Worm (Caenorhabditis elegans) whole organism, L2 larva: Measurements from ENCODE around the gene ZK1290.13.
A peak's percentile ranks its signal among the peaks of the same experiment; 100 is the strongest.

ENCODE experiments used
- C34F6.9 ChIP-seq: fragments of 150-350 bp; optimal IDR thresholded peaks from 2 replicates; lab custom pipeline; 2014; ENCODE audit warnings: missing biosample characterization, missing genetic modification characterization
- F13H6.1 ChIP-seq: sonication (generic microtip); optimal IDR thresholded peaks from 2 replicates; lab custom pipeline; 2016; ENCODE audit warnings: missing genetic modification characterization, missing compliant biosample characterization
- R02D3.7 ChIP-seq: fragments of 150-350 bp; optimal IDR thresholded peaks from 2 replicates; lab custom pipeline; 2014; ENCODE audit warnings: missing biosample characterization, missing genetic modification characterization
- Y55F3AM.14 ChIP-seq: fragments of 200-800 bp; sonication (Bioruptor generic); optimal IDR thresholded peaks from 2 replicates; lab custom pipeline; 2018; ENCODE audit warnings: mild to moderate bottlenecking, missing genetic modification characterization, missing compliant biosample characterization
- ZK546.5 ChIP-seq: sonication (generic microtip); optimal IDR thresholded peaks from 2 replicates; lab custom pipeline; 2017; ENCODE audit warnings: missing biosample characterization, missing genetic modification characterization
- alr-1 ChIP-seq: fragments of 150-350 bp; optimal IDR thresholded peaks from 2 replicates; lab custom pipeline; 2014; ENCODE audit warnings: missing biosample characterization, missing genetic modification characterization
- ama-1 ChIP-seq: fragments of 150-350 bp; optimal IDR thresholded peaks from 2 replicates; lab custom pipeline; 2018; ENCODE audit warnings: inconsistent platforms
- blmp-1 ChIP-seq: sonication (generic microtip); optimal IDR thresholded peaks from 2 replicates; lab custom pipeline; 2017; ENCODE audit warnings: missing genetic modification characterization, mild to moderate bottlenecking, missing compliant biosample characterization, antibody characterized with exemption, moderate library complexity; ENCODE audit not compliant: insufficient read depth
- ceh-16 ChIP-seq: fragments of 150-350 bp; optimal IDR thresholded peaks from 2 replicates; lab custom pipeline; 2014; ENCODE audit warnings: missing biosample characterization, missing genetic modification characterization
- ceh-82 ChIP-seq: fragments of 150-350 bp; optimal IDR thresholded peaks from 2 replicates; lab custom pipeline; 2014; ENCODE audit warnings: missing biosample characterization, missing genetic modification characterization
- crh-2 ChIP-seq: sonication (generic microtip); optimal IDR thresholded peaks from 2 replicates; lab custom pipeline; 2017; ENCODE audit warnings: missing biosample characterization, missing genetic modification characterization
- dmd-4 ChIP-seq: sonication (generic microtip); optimal IDR thresholded peaks from 2 replicates; lab custom pipeline; 2017; ENCODE audit warnings: missing biosample characterization, missing genetic modification characterization
- egl-27 ChIP-seq: sonication (generic microtip); optimal IDR thresholded peaks from 3 replicates; lab custom pipeline; 2017; ENCODE audit warnings: missing biosample characterization, missing genetic modification reagents, missing genetic modification characterization
- elt-1 ChIP-seq: fragments of 150-350 bp; optimal IDR thresholded peaks from 2 replicates; lab custom pipeline; 2014; ENCODE audit warnings: missing biosample characterization, missing genetic modification characterization
- elt-3 ChIP-seq: sonication (generic microtip); optimal IDR thresholded peaks from 2 replicates; lab custom pipeline; 2017; ENCODE audit warnings: missing biosample characterization, missing genetic modification characterization
- fos-1 ChIP-seq: fragments of 150-350 bp; optimal IDR thresholded peaks from 2 replicates; lab custom pipeline; 2014; ENCODE audit warnings: missing biosample characterization, missing genetic modification characterization
- gmeb-1 ChIP-seq: fragments of 150-350 bp; optimal IDR thresholded peaks from 2 replicates; lab custom pipeline; 2014; ENCODE audit warnings: missing biosample characterization, missing genetic modification characterization
- lin-11 ChIP-seq: fragments of 150-350 bp; sonication (generic microtip); optimal IDR thresholded peaks from 2 replicates; lab custom pipeline; 2014; ENCODE audit warnings: missing biosample characterization, missing genetic modification characterization, inconsistent platforms, mixed read lengths
- lin-39 ChIP-seq: fragments of 150-350 bp; optimal IDR thresholded peaks from 2 replicates; lab custom pipeline; 2014; ENCODE audit warnings: missing biosample characterization, missing genetic modification reagents, missing genetic modification characterization
- lsy-2 ChIP-seq, 2 experiments: fragments of 150-350 bp in 1 of 2; sonication (generic microtip) in 1 of 2; optimal IDR thresholded peaks; 2 replicates each; lab custom pipeline; 2014 to 2017; ENCODE audit warnings: missing biosample characterization in 2 of 2, missing genetic modification characterization in 2 of 2
- mab-5 ChIP-seq: fragments of 150-350 bp; optimal IDR thresholded peaks from 2 replicates; lab custom pipeline; 2014; ENCODE audit warnings: missing biosample characterization, missing genetic modification characterization
- mbf-1 ChIP-seq: sonication (generic microtip); optimal IDR thresholded peaks from 2 replicates; lab custom pipeline; 2017; ENCODE audit warnings: missing biosample characterization, missing genetic modification characterization
- mdl-1 ChIP-seq, 2 experiments: fragments of 150-350 bp in 1 of 2; sonication (generic microtip) in 1 of 2; optimal IDR thresholded peaks; 2 replicates each; lab custom pipeline; 2017; ENCODE audit warnings: missing biosample characterization in 2 of 2, missing genetic modification characterization in 2 of 2
- nhr-10 ChIP-seq: sonication (generic microtip); optimal IDR thresholded peaks from 2 replicates; lab custom pipeline; 2017; ENCODE audit warnings: missing biosample characterization, missing genetic modification characterization
- nhr-129 ChIP-seq: fragments of 150-350 bp; optimal IDR thresholded peaks from 2 replicates; lab custom pipeline; 2014; ENCODE audit warnings: missing biosample characterization, missing genetic modification characterization
- nhr-21 ChIP-seq: fragments of 150-350 bp; optimal IDR thresholded peaks from 2 replicates; lab custom pipeline; 2014; ENCODE audit warnings: missing biosample characterization, missing genetic modification characterization
- nhr-23 ChIP-seq: fragments of 150-350 bp; optimal IDR thresholded peaks from 2 replicates; lab custom pipeline; 2014; ENCODE audit warnings: missing biosample characterization, missing genetic modification reagents, missing genetic modification characterization
- nhr-237 ChIP-seq: fragments of 150-350 bp; optimal IDR thresholded peaks from 2 replicates; lab custom pipeline; 2014; ENCODE audit warnings: missing biosample characterization, missing genetic modification characterization
- nhr-25 ChIP-seq: fragments of 150-350 bp; sonication (generic microtip); optimal IDR thresholded peaks from 3 replicates; lab custom pipeline; 2014; ENCODE audit warnings: missing biosample characterization, missing genetic modification characterization
- nhr-6 ChIP-seq: fragments of 150-350 bp; optimal IDR thresholded peaks from 2 replicates; lab custom pipeline; 2014; ENCODE audit warnings: missing biosample characterization, missing genetic modification characterization
- nhr-77 ChIP-seq: fragments of 150-350 bp; optimal IDR thresholded peaks from 2 replicates; lab custom pipeline; 2014; ENCODE audit warnings: missing biosample characterization, missing genetic modification characterization
- peb-1 ChIP-seq: fragments of 150-350 bp; optimal IDR thresholded peaks from 2 replicates; lab custom pipeline; 2014; ENCODE audit warnings: missing biosample characterization, missing genetic modification characterization
- sem-4 ChIP-seq: fragments of 150-350 bp; optimal IDR thresholded peaks from 2 replicates; lab custom pipeline; 2014; ENCODE audit warnings: missing biosample characterization, missing genetic modification reagents, missing genetic modification characterization
- skn-1 ChIP-seq: sonication (generic microtip); optimal IDR thresholded peaks from 2 replicates; lab custom pipeline; 2017; ENCODE audit warnings: missing biosample characterization, missing genetic modification characterization
- sma-9 ChIP-seq, 2 experiments: fragments of 150-350 bp in 1 of 2; sonication (generic microtip) in 1 of 2; optimal IDR thresholded peaks; 2 replicates each; lab custom pipeline; 2014 to 2016; ENCODE audit warnings: missing genetic modification characterization in 2 of 2, mild to moderate bottlenecking in 1 of 2, missing biosample characterization in 1 of 2, missing compliant biosample characterization in 1 of 2, missing genetic modification reagents in 1 of 2, moderate library complexity in 1 of 2
- snpc-4 ChIP-seq: fragments of 150-350 bp; optimal IDR thresholded peaks from 2 replicates; lab custom pipeline; 2014; ENCODE audit warnings: missing biosample characterization, missing genetic modification characterization
- unc-39 ChIP-seq: fragments of 150-350 bp; optimal IDR thresholded peaks from 2 replicates; lab custom pipeline; 2014; ENCODE audit warnings: missing biosample characterization, missing genetic modification characterization
- unc-55 ChIP-seq: fragments of 150-350 bp; sonication (generic microtip); optimal IDR thresholded peaks from 3 replicates; lab custom pipeline; 2014; ENCODE audit warnings: missing biosample characterization, missing genetic modification reagents, missing genetic modification characterization
- unc-62 ChIP-seq: fragments of 150-350 bp; optimal IDR thresholded peaks from 2 replicates; lab custom pipeline; 2014; ENCODE audit warnings: missing biosample characterization, missing genetic modification reagents, missing genetic modification characterization
- zag-1 ChIP-seq: fragments of 150-350 bp; optimal IDR thresholded peaks from 2 replicates; lab custom pipeline; 2014; ENCODE audit warnings: missing biosample characterization, missing genetic modification characterization
- ztf-1 ChIP-seq: fragments of 200-800 bp; sonication (Bioruptor generic); conservative IDR thresholded peaks from 2 replicates; pipeline ENCODE4 v1.3.6; 2022; ENCODE audit warnings: missing genetic modification characterization, missing compliant biosample characterization
- ztf-4 ChIP-seq: fragments of 150-350 bp; optimal IDR thresholded peaks from 2 replicates; lab custom pipeline; 2014; ENCODE audit warnings: missing biosample characterization, missing genetic modification characterization

ZK1290.13 gene

DNA sequence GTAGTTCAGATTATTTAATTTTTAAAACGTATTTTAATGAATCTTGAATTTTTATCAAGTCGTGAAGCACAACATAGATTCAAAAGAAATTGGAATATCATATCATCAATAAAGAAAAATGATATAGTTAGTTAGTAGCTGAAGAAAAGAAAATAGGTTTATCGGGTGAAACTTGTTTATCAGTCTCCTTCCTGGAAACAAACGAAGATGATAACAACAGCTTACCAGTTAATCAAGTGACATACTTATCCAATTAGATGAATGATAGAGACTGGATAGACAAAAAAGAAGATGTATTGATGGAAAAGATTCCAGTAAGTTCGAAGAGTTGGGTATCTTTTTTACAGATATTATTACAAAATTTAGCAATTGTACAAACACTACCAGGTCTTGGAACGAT, 8.1 kb downstream of the ZK1290.13 start:
- TF ChIP-seq C34F6.9 (tag; lab: Kevin White, UChicago) (no peak), mbf-1 (no peak), gmeb-1 (tag; lab: Kevin White, UChicago) (no peak), ceh-16 (tag; lab: Kevin White, UChicago) (no peak), nhr-129 (tag; lab: Kevin White, UChicago) (no peak), zag-1 (tag; lab: Kevin White, UChicago) (no peak), mab-5 (tag; lab: Kevin White, UChicago) (no peak), lsy-2 (tag; optimal IDR thresholded peaks at IDR 0.05; lab: Kevin White, UChicago) (no peak), sma-9 (GFP tag; optimal IDR thresholded peaks at IDR 0.05; lab: Kevin White, UChicago) (no peak), sma-9 (tag; optimal IDR thresholded peaks at IDR 0.05; lab: Kevin White, UChicago) (no peak), elt-1 (tag; lab: Kevin White, UChicago) (no peak), nhr-25 (tag; lab: Kevin White, UChicago) (no peak), nhr-21 (tag; lab: Kevin White, UChicago) (no peak), peb-1 (no peak)
- TF ChIP-seq, all 48 proteins: peak for 0

DNA sequence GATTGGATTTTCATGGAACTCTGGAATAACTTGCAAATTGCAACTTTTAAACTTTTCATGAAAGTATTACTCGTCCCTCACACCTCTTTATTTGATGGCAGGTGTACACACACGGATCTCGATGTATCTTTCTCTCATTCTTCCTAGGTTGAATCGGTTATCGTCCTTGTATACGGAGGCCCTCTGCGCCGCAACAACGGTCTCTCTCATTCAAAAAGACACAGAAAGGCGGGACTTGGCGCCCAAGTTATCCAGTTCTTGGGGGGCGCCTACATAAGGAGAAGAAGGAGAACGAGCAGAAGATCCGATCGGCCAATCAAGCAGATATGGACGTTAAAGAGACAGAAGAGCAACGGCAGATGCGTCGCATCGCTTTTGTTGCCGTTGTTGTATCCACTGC, 9.0 kb downstream of the ZK1290.13 start, which contains the start of gene rol-8:
TSS of gene rol-8 (plus strand) at position 301 of the 400 bp plus-strand sequence.
- no peak for TF ChIP-seq dmd-4 (tag; lab: Kevin White, UChicago)
- TF ChIP-seq F13H6.1 (tag; lab: Kevin White, UChicago), result no peak
- no peak for TF ChIP-seq lin-11
- no peak for TF ChIP-seq nhr-10 (tag; lab: Kevin White, UChicago)
- no peak for TF ChIP-seq alr-1 (tag; lab: Kevin White, UChicago)
- no peak for TF ChIP-seq nhr-237 (tag; lab: Kevin White, UChicago)
- no peak for TF ChIP-seq egl-27
- no peak for TF ChIP-seq peb-1
- no peak for TF ChIP-seq sem-4
- TF ChIP-seq snpc-4 (tag; lab: Kevin White, UChicago), result no peak
- TF ChIP-seq ceh-82 (tag; lab: Kevin White, UChicago), result no peak
- no peak for TF ChIP-seq ZK546.5 (tag; lab: Kevin White, UChicago)
- no peak for TF ChIP-seq mdl-1 (tag; optimal IDR thresholded peaks at IDR 0.05; lab: Kevin White, UChicago)
- TF ChIP-seq elt-1 (tag; lab: Kevin White, UChicago), result no peak
- TF ChIP-seq elt-3 (tag; lab: Kevin White, UChicago), result no peak
- TF ChIP-seq nhr-25 (tag; lab: Kevin White, UChicago), result no peak
- no peak for TF ChIP-seq sma-9 (GFP tag; optimal IDR thresholded peaks at IDR 0.05; lab: Kevin White, UChicago)
- no peak for TF ChIP-seq sma-9 (tag; optimal IDR thresholded peaks at IDR 0.05; lab: Kevin White, UChicago)
- TF ChIP-seq nhr-21 (tag; lab: Kevin White, UChicago), result no peak
- no peak for TF ChIP-seq nhr-77 (tag; lab: Kevin White, UChicago)
- TF ChIP-seq Y55F3AM.14 (GFP tag; lab: Kevin White, UChicago), result no peak

DNA sequence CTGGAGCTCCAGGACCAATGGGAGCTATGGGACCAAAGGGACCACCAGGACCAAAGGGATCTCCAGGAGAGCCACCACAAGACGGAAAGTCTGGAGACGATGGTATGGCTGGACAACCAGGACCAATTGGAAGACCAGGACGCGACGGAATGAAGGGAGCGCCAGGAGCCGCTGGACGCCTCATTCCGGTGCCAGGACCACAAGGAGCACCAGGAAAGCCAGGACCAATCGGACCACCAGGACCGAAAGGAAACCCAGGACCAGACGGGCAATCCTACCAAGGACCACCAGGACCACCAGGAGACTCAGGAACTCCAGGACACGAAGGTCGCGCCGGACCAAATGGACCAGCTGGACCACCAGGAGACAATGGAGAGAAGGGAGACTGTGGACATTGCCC, 10.0 kb downstream of the ZK1290.13 start:
- TF ChIP-seq nhr-6 (tag; lab: Kevin White, UChicago) (no peak), C34F6.9 (tag; lab: Kevin White, UChicago) (no peak), unc-39 (tag; lab: Kevin White, UChicago) (no peak), mbf-1 (no peak), lsy-2 (tag; optimal IDR thresholded peaks at IDR 0.05; lab: Kevin White, UChicago) (no peak), ama-1 (no peak), sma-9 (GFP tag; optimal IDR thresholded peaks at IDR 0.05; lab: Kevin White, UChicago) (no peak), sma-9 (tag; optimal IDR thresholded peaks at IDR 0.05; lab: Kevin White, UChicago) (no peak), lin-39 (no peak), ztf-1 (GFP tag; lab: Robert Waterston, UW) (no peak)

DNA sequence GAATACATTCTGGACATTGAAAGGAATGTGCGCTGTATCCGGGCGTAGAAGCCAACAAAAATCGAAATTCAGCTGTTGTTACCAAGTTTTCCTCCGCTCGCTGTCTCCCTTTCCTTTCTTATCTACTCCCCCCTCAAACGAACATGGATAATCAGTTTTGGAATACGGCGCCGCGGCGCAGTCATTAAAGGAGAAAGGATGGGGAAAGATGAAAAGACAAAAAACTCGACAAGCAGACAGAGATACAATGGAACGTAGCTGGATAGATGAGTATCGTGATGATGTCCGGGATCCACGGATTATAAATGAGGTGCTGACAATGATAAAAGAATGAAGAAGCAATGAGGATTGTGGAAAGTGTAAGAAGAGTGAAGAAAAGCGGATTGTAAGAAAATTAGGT, 10.6 kb downstream of the ZK1290.13 start:
- TF ChIP-seq blmp-1 (tag; lab: Kevin White, UChicago) (peak; percentile 5), nhr-6 (tag; lab: Kevin White, UChicago) (no peak), fos-1 (tag; lab: Kevin White, UChicago) (peak; percentile 7), unc-62 (GFP tag; lab: Kevin White, UChicago) (no peak), nhr-25 (tag; lab: Kevin White, UChicago) (no peak), elt-1 (tag; lab: Kevin White, UChicago) (no peak), C34F6.9 (tag; lab: Kevin White, UChicago) (no peak), mab-5 (tag; lab: Kevin White, UChicago) (no peak), zag-1 (tag; lab: Kevin White, UChicago) (no peak), Y55F3AM.14 (GFP tag; lab: Kevin White, UChicago) (no peak), nhr-129 (tag; lab: Kevin White, UChicago) (no peak), F13H6.1 (tag; lab: Kevin White, UChicago) (no peak), nhr-77 (tag; lab: Kevin White, UChicago) (no peak), alr-1 (tag; lab: Kevin White, UChicago) (no peak), sem-4 (no peak), ceh-82 (tag; lab: Kevin White, UChicago) (no peak), lin-39 (no peak), mdl-1 (tag; optimal IDR thresholded peaks at IDR 0.05; lab: Kevin White, UChicago) (no peak), ZK546.5 (tag; lab: Kevin White, UChicago) (no peak), R02D3.7 (tag; lab: Kevin White, UChicago) (no peak), nhr-23 (tag; lab: Kevin White, UChicago) (no peak), crh-2 (tag; lab: Kevin White, UChicago) (no peak), unc-39 (tag; lab: Kevin White, UChicago) (no peak), lin-11 (no peak), elt-3 (tag; lab: Kevin White, UChicago) (no peak), skn-1 (tag; lab: Kevin White, UChicago) (no peak), nhr-21 (tag; lab: Kevin White, UChicago) (peak; percentile 74), ztf-4 (tag; lab: Kevin White, UChicago) (no peak), nhr-237 (tag; lab: Kevin White, UChicago) (no peak), ama-1 (peak; percentile 74), peb-1 (no peak), ztf-1 (GFP tag; lab: Robert Waterston, UW) (no peak), dmd-4 (tag; lab: Kevin White, UChicago) (no peak), unc-55 (peak; percentile 35), snpc-4 (tag; lab: Kevin White, UChicago) (no peak)
